Worm (Caenorhabditis elegans) whole organism, L2 larva: ENCODE results near the gene T28A8.8.

Experiments used
- C34F6.9 ChIP-seq: fragments of 150-350 bp; optimal IDR thresholded peaks from 2 replicates; lab custom pipeline; 2014; ENCODE audit warnings: missing biosample characterization, missing genetic modification characterization
- ZK546.5 ChIP-seq: sonication (generic microtip); optimal IDR thresholded peaks from 2 replicates; lab custom pipeline; 2017; ENCODE audit warnings: missing biosample characterization, missing genetic modification characterization
- ama-1 ChIP-seq: fragments of 150-350 bp; optimal IDR thresholded peaks from 2 replicates; lab custom pipeline; 2018; ENCODE audit warnings: inconsistent platforms
- egl-27 ChIP-seq: sonication (generic microtip); optimal IDR thresholded peaks from 3 replicates; lab custom pipeline; 2017; ENCODE audit warnings: missing biosample characterization, missing genetic modification reagents, missing genetic modification characterization
- elt-1 ChIP-seq: fragments of 150-350 bp; optimal IDR thresholded peaks from 2 replicates; lab custom pipeline; 2014; ENCODE audit warnings: missing biosample characterization, missing genetic modification characterization
- fos-1 ChIP-seq: fragments of 150-350 bp; optimal IDR thresholded peaks from 2 replicates; lab custom pipeline; 2014; ENCODE audit warnings: missing biosample characterization, missing genetic modification characterization
- nhr-10 ChIP-seq: sonication (generic microtip); optimal IDR thresholded peaks from 2 replicates; lab custom pipeline; 2017; ENCODE audit warnings: missing biosample characterization, missing genetic modification characterization
- nhr-237 ChIP-seq: fragments of 150-350 bp; optimal IDR thresholded peaks from 2 replicates; lab custom pipeline; 2014; ENCODE audit warnings: missing biosample characterization, missing genetic modification characterization
- ztf-11 ChIP-seq: sonication (generic microtip); optimal IDR thresholded peaks from 2 replicates; lab custom pipeline; 2017; ENCODE audit warnings: missing biosample characterization, missing genetic modification characterization

- TF ChIP-seq fos-1 (tag; lab: Kevin White, UChicago) (no peak), ZK546.5 (tag; lab: Kevin White, UChicago) (no peak), C34F6.9 (tag; lab: Kevin White, UChicago) (no peak), ztf-11 (tag; lab: Kevin White, UChicago) (no peak), elt-1 (tag; lab: Kevin White, UChicago) (no peak), nhr-10 (tag; lab: Kevin White, UChicago) (no peak), ama-1 (no peak), egl-27 (tag; lab: Kevin White, UChicago) (no peak), nhr-237 (tag; lab: Kevin White, UChicago) (no peak)
Observed at ce11 chrIII:13535735-13536390, 33.2 kb downstream of the T28A8.8 start.
